Fruit fly (Drosophila melanogaster) whole organism, embryonic: ENCODE measurements around the gene Scox.

Experiments used
- Abd-B ChIP-seq: fragments of 200-800 bp; sonication (Bioruptor generic); optimal IDR thresholded peaks from 2 replicates; lab custom pipeline; 2018; ENCODE audit warnings: missing biosample characterization, mild to moderate bottlenecking, missing genetic modification characterization, moderate library complexity
- B-H1 ChIP-seq: fragments of 200-800 bp; sonication (Bioruptor generic); IDR thresholded peaks from 3 replicates; pipeline ENCODE4 v1.3.6; 2022; ENCODE audit warnings: missing biosample characterization, missing genetic modification characterization
- B-H2 ChIP-seq: fragments of 200-800 bp; sonication (Bioruptor generic); optimal IDR thresholded peaks from 2 replicates; lab custom pipeline; 2018; ENCODE audit warnings: missing biosample characterization, mild to moderate bottlenecking, missing genetic modification characterization
- CG10321 ChIP-seq: fragments of 200-800 bp; sonication (Bioruptor generic); IDR thresholded peaks from 2 replicates; pipeline ENCODE4 v1.3.6; 2022; ENCODE audit warnings: missing biosample characterization, missing genetic modification characterization
- CG11723 ChIP-seq: fragments of 200-800 bp; sonication (Bioruptor generic); optimal IDR thresholded peaks from 2 replicates; lab custom pipeline; 2017; ENCODE audit warnings: missing biosample characterization, mild to moderate bottlenecking, missing genetic modification characterization
- CG12769 ChIP-seq: fragments of 200-800 bp; sonication (Bioruptor generic); optimal IDR thresholded peaks from 2 replicates; lab custom pipeline; 2019; ENCODE audit warnings: missing biosample characterization, mild to moderate bottlenecking, missing genetic modification characterization, moderate library complexity
- CG15011 ChIP-seq: fragments of 200-800 bp; sonication (Bioruptor generic); optimal IDR thresholded peaks from 3 replicates; lab custom pipeline; 2018; ENCODE audit warnings: missing biosample characterization, mild to moderate bottlenecking, missing genetic modification characterization
- CG15514 ChIP-seq: fragments of 200-800 bp; sonication (Bioruptor generic); optimal IDR thresholded peaks from 3 replicates; lab custom pipeline; 2017; ENCODE audit warnings: missing biosample characterization, missing genetic modification characterization, mild to moderate bottlenecking, moderate library complexity, missing genetic modification reagents
- CG18599 ChIP-seq: fragments of 200-800 bp; sonication (Bioruptor generic); optimal IDR thresholded peaks from 3 replicates; lab custom pipeline; 2017; ENCODE audit warnings: missing biosample characterization, missing genetic modification characterization, mild to moderate bottlenecking, moderate library complexity, missing genetic modification reagents
- CG18619 ChIP-seq: fragments of 200-800 bp; sonication (Bioruptor generic); optimal IDR thresholded peaks from 3 replicates; lab custom pipeline; 2017; ENCODE audit warnings: missing biosample characterization, mild to moderate bottlenecking, missing genetic modification characterization
- CG2120 ChIP-seq: fragments of 200-800 bp; sonication (Bioruptor generic); optimal IDR thresholded peaks from 3 replicates; lab custom pipeline; 2016; ENCODE audit warnings: missing biosample characterization, missing genetic modification characterization
- CG30403 ChIP-seq: fragments of 200-800 bp; sonication (Bioruptor generic); optimal IDR thresholded peaks from 3 replicates; lab custom pipeline; 2016; ENCODE audit warnings: missing biosample characterization, missing genetic modification characterization
- CG4404 ChIP-seq: fragments of 200-800 bp; sonication (Bioruptor generic); IDR thresholded peaks from 2 replicates; pipeline ENCODE4 v1.3.6; 2022; ENCODE audit warnings: missing biosample characterization, missing genetic modification characterization
- CG5180 ChIP-seq: fragments of 200-800 bp; sonication (Bioruptor generic); optimal IDR thresholded peaks from 3 replicates; lab custom pipeline; 2017; ENCODE audit warnings: missing biosample characterization, missing genetic modification characterization, mild to moderate bottlenecking, moderate library complexity, missing genetic modification reagents
- CG6683 ChIP-seq: fragments of 200-800 bp; sonication (Bioruptor generic); optimal IDR thresholded peaks from 2 replicates; lab custom pipeline; 2017; ENCODE audit warnings: missing biosample characterization, mild to moderate bottlenecking, missing genetic modification characterization, missing genetic modification reagents
- CG6765 ChIP-seq: fragments of 200-800 bp; sonication (Bioruptor generic); optimal IDR thresholded peaks from 3 replicates; lab custom pipeline; 2017; ENCODE audit warnings: missing biosample characterization, mild to moderate bottlenecking, missing genetic modification characterization
- CG7271 ChIP-seq: fragments of 200-800 bp; sonication (Bioruptor generic); optimal IDR thresholded peaks from 2 replicates; lab custom pipeline; 2018; ENCODE audit warnings: missing biosample characterization, mild to moderate bottlenecking, missing genetic modification characterization, moderate library complexity
- CG7372 ChIP-seq: fragments of 200-800 bp; sonication (Bioruptor generic); IDR thresholded peaks from 2 replicates; pipeline ENCODE4 v1.3.6; 2022; ENCODE audit warnings: missing biosample characterization, missing genetic modification characterization
- CG7928 ChIP-seq: fragments of 200-800 bp; sonication (Bioruptor generic); optimal IDR thresholded peaks from 2 replicates; lab custom pipeline; 2017; ENCODE audit warnings: missing biosample characterization, mild to moderate bottlenecking, missing genetic modification characterization
- CG9797 ChIP-seq: fragments of 200-800 bp; sonication (Bioruptor generic); optimal IDR thresholded peaks from 3 replicates; lab custom pipeline; 2018; ENCODE audit warnings: missing biosample characterization, mild to moderate bottlenecking, missing genetic modification characterization
- Dbx ChIP-seq: fragments of 200-800 bp; sonication (Bioruptor generic); IDR thresholded peaks from 3 replicates; pipeline ENCODE4 v1.3.6; 2022; ENCODE audit warnings: missing biosample characterization, missing genetic modification characterization
- Dip2 ChIP-seq: fragments of 200-800 bp; sonication (Bioruptor generic); IDR thresholded peaks from 2 replicates; pipeline ENCODE4 v1.3.6; 2022; ENCODE audit warnings: missing biosample characterization, missing genetic modification characterization
- ERR ChIP-seq: fragments of 200-800 bp; sonication (Bioruptor generic); optimal IDR thresholded peaks from 2 replicates; lab custom pipeline; 2016; ENCODE audit warnings: missing biosample characterization, missing genetic modification characterization
- Lhr ChIP-seq: fragments of 200-800 bp; sonication (Bioruptor generic); optimal IDR thresholded peaks from 3 replicates; lab custom pipeline; 2017; ENCODE audit warnings: mild to moderate bottlenecking, missing biosample characterization, missing genetic modification reagents, missing genetic modification characterization
- Med ChIP-seq: fragments of 200-800 bp; sonication (Bioruptor generic); peaks from one replicate; lab custom pipeline; 2016; ENCODE audit warnings: missing biosample characterization, missing genetic modification characterization, mild to moderate bottlenecking, inconsistent platforms, moderate library complexity
- Side ChIP-seq: fragments of 200-800 bp; sonication (Bioruptor generic); optimal IDR thresholded peaks from 2 replicates; lab custom pipeline; 2016; ENCODE audit warnings: missing biosample characterization, missing genetic modification characterization
- Sin3A ChIP-seq: fragments of >200 bp; optimal IDR thresholded peaks from 2 replicates; lab custom pipeline; 2018
- Sry-β ChIP-seq: fragments of 200-800 bp; sonication (Bioruptor generic); optimal IDR thresholded peaks from 2 replicates; lab custom pipeline; 2018; ENCODE audit warnings: missing biosample characterization, mild to moderate bottlenecking, missing genetic modification characterization, moderate library complexity
- caup ChIP-seq: fragments of 200-800 bp; sonication (Bioruptor generic); optimal IDR thresholded peaks from 3 replicates; lab custom pipeline; 2017; ENCODE audit warnings: missing biosample characterization, mild to moderate bottlenecking, missing genetic modification characterization, moderate library complexity; ENCODE audit not compliant: severe bottlenecking
- chn ChIP-seq: fragments of 200-800 bp; sonication (Bioruptor generic); optimal IDR thresholded peaks from 2 replicates; lab custom pipeline; 2016; ENCODE audit warnings: missing biosample characterization, missing genetic modification characterization
- fd102C ChIP-seq: fragments of 200-800 bp; sonication (Bioruptor generic); optimal IDR thresholded peaks from 2 replicates; lab custom pipeline; 2018; ENCODE audit warnings: missing biosample characterization, mild to moderate bottlenecking, missing genetic modification characterization, moderate library complexity
- gro ChIP-seq: fragments of 200-800 bp; sonication (Bioruptor generic); optimal IDR thresholded peaks from 2 replicates; lab custom pipeline; 2016; ENCODE audit warnings: missing biosample characterization, missing genetic modification characterization
- gsb-n ChIP-seq: fragments of 200-800 bp; sonication (Bioruptor generic); optimal IDR thresholded peaks from 3 replicates; lab custom pipeline; 2018; ENCODE audit warnings: missing biosample characterization, mild to moderate bottlenecking, missing genetic modification characterization
- ham ChIP-seq: fragments of 200-800 bp; sonication (Bioruptor generic); IDR thresholded peaks from 2 replicates; pipeline ENCODE4 v1.3.6; 2022; ENCODE audit warnings: missing biosample characterization, missing genetic modification characterization
- jumu ChIP-seq: fragments of 200-800 bp; sonication (Bioruptor generic); optimal IDR thresholded peaks from 3 replicates; lab custom pipeline; 2016; ENCODE audit warnings: missing biosample characterization, missing genetic modification characterization
- lab ChIP-seq: fragments of 200-800 bp; sonication (Bioruptor generic); optimal IDR thresholded peaks from 3 replicates; lab custom pipeline; 2017; ENCODE audit warnings: missing biosample characterization, missing genetic modification characterization, mild to moderate bottlenecking, moderate library complexity, missing genetic modification reagents
- lmd ChIP-seq: fragments of 200-800 bp; sonication (Bioruptor generic); IDR thresholded peaks from 2 replicates; pipeline ENCODE4 v1.3.6; 2022; ENCODE audit warnings: missing biosample characterization, missing genetic modification characterization
- lola ChIP-seq, 3 experiments: fragments of >200 bp in 2 of 3; fragments of 200-800 bp in 1 of 3; sonication (Bioruptor generic) in 1 of 3; optimal IDR thresholded peaks; 2 replicates each; lab custom pipeline; 2017 to 2019; ENCODE audit warnings: missing biosample characterization in 3 of 3, missing genetic modification characterization in 3 of 3, mild to moderate bottlenecking in 1 of 3, moderate library complexity in 1 of 3
- mld ChIP-seq: fragments of 200-800 bp; sonication (Bioruptor generic); IDR thresholded peaks from 3 replicates; pipeline ENCODE4 v1.3.6; 2022; ENCODE audit warnings: missing biosample characterization, missing genetic modification characterization; ENCODE audit not compliant: partially characterized antibody
- pros ChIP-seq: fragments of 200-800 bp; sonication (Bioruptor generic); optimal IDR thresholded peaks from 3 replicates; lab custom pipeline; 2019; ENCODE audit warnings: missing biosample characterization, mild to moderate bottlenecking, missing genetic modification characterization, moderate library complexity
- sc ChIP-seq, 3 experiments: fragments of >200 bp in 2 of 3; fragments of 200-800 bp in 1 of 3; sonication (Bioruptor generic) in 1 of 3; optimal IDR thresholded peaks; 2 replicates in 2 of 3; 3 replicates in 1 of 3; lab custom pipeline; 2017; ENCODE audit warnings: mild to moderate bottlenecking in 1 of 3, missing biosample characterization in 1 of 3, missing genetic modification characterization in 1 of 3, missing genetic modification reagents in 1 of 3
- sens ChIP-seq: fragments of 200-800 bp; sonication (Bioruptor generic); peaks from one replicate; lab custom pipeline; 2016; ENCODE audit warnings: missing biosample characterization, missing genetic modification characterization
- seq ChIP-seq: fragments of 200-800 bp; sonication (Bioruptor generic); IDR thresholded peaks from 2 replicates; pipeline ENCODE4 v1.3.6; 2022; ENCODE audit warnings: missing biosample characterization, missing genetic modification characterization
- sim ChIP-seq: fragments of 200-800 bp; sonication (Bioruptor generic); IDR thresholded peaks from 2 replicates; pipeline ENCODE4 v1.3.6; 2022; ENCODE audit warnings: missing biosample characterization, missing genetic modification characterization
- sr ChIP-seq: fragments of 200-800 bp; sonication (Bioruptor generic); IDR thresholded peaks from 3 replicates; pipeline ENCODE4 v1.3.6; 2022; ENCODE audit warnings: missing biosample characterization, missing genetic modification characterization
- vfl ChIP-seq: fragments of 200-800 bp; sonication (Bioruptor generic); optimal IDR thresholded peaks from 2 replicates; lab custom pipeline; 2016; ENCODE audit warnings: missing biosample characterization, missing genetic modification characterization
- wdn ChIP-seq: fragments of 200-800 bp; sonication (Bioruptor generic); IDR thresholded peaks from 2 replicates; pipeline ENCODE4 v1.3.6; 2022; ENCODE audit warnings: missing biosample characterization, missing genetic modification characterization

Gene Scox

DNA sequence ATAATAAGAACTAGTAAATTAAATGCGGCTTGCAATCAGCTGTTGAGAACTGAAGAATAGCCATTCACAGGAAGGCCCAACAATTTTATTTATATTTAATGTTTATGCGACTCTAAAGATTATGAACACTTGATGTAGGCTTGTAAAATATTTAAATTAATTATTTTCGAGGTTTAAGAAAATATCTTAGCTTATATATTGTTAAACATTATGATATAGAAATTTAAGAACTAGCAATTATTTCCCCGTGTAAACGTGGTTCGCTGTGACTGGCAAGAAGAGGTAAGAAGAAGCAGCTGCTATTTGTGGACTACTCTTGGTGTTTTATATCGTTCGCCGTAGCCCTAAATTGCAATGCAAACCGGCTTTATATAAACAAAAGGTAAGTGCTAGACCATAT, 23.4 kb downstream of the Scox start, which contains the start of the genes mRpL24 and betaggt-I (continued):
- TF ChIP-seq sc (optimal IDR thresholded peaks at IDR 0.05; lab: Kevin White, UChicago), result no peak
- TF ChIP-seq sc (GFP tag; optimal IDR thresholded peaks at IDR 0.05; lab: Kevin White, UChicago), result peak; percentile 83

DNA sequence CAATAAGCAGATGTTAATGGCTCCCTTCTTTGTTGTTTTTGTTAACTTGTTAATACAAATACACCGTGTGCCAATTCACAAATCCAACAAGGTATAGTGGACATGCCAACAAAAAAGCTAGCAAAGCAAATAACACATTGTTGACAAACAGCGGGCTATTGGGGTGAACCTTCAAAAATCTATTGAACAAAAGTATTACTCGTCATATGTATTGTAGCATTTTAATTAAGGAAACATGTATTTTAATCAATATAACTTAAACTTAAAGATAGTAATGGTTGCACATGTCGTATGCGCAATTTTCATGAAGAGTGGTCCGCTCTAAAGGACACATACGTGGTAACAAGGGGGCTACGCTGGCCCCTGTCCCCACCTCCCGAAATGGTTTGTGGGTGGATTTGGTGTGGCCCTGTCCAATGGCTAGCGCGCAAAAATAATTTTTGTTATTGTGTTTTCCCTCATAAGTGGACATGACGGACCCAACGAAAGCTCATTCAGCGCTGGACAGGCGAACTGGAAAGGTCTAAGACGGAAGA, 26.4 kb downstream of the Scox start, which contains the start of gene synr:
synr (plus strand) TSS at position 486 of the 536 bp plus-strand sequence.
- TF ChIP-seq CG10321 (GFP tag; lab: Robert Waterston, UW) (no peak), Dbx (GFP tag; lab: Robert Waterston, UW) (no peak), CG30403 (GFP tag; lab: Kevin White, UChicago) (no peak), Med (peak; percentile 13), CG18619 (GFP tag; lab: Kevin White, UChicago) (no peak), CG6765 (no peak), lmd (GFP tag; lab: Robert Waterston, UW) (no peak), CG7372 (GFP tag; lab: Robert Waterston, UW) (no peak), sens (GFP tag; lab: Kevin White, UChicago) (peak; percentile 59), Abd-B (GFP tag; lab: Kevin White, UChicago) (no peak), mld (no peak), Sin3A (lab: Kevin White, UChicago) (no peak), B-H1 (GFP tag; lab: Robert Waterston, UW) (no peak), ERR (no peak), CG6683 (GFP tag; lab: Kevin White, UChicago) (no peak), caup (no peak), lab (GFP tag; lab: Kevin White, UChicago) (peak; percentile 57), CG4404 (GFP tag; lab: Robert Waterston, UW) (no peak), seq (GFP tag; lab: Robert Waterston, UW) (no peak), CG15514 (GFP tag; lab: Kevin White, UChicago) (peak; percentile 7), CG15011 (GFP tag; lab: Kevin White, UChicago) (no peak), lola (GFP tag; optimal IDR thresholded peaks at IDR 0.05; lab: Kevin White, UChicago) (no peak), Lhr (GFP tag; lab: Kevin White, UChicago) (no peak), wdn (GFP tag; lab: Robert Waterston, UW) (0 out of 2 replicates have a peak, but pooled peaks have one; percentile 11), CG12769 (tag; lab: Kevin White, UChicago) (no peak), CG5180 (GFP tag; lab: Kevin White, UChicago) (no peak), jumu (GFP tag; lab: Kevin White, UChicago) (no peak), ham (GFP tag; lab: Robert Waterston, UW) (no peak), CG7928 (no peak), CG18599 (GFP tag; lab: Kevin White, UChicago) (peak; percentile 44), sim (GFP tag; lab: Robert Waterston, UW) (no peak), Sry-β (GFP tag; lab: Kevin White, UChicago) (no peak), Side (GFP tag; lab: Kevin White, UChicago) (no peak), gsb-n (tag; lab: Kevin White, UChicago) (no peak), Dip2 (GFP tag; lab: Robert Waterston, UW) (no peak), CG11723 (GFP tag; lab: Kevin White, UChicago) (no peak), pros (GFP tag; lab: Kevin White, UChicago) (no peak), chn (GFP tag; lab: Kevin White, UChicago) (no peak), CG9797 (GFP tag; lab: Kevin White, UChicago) (no peak), B-H2 (GFP tag; lab: Kevin White, UChicago) (no peak), vfl (no peak), fd102C (GFP tag; lab: Kevin White, UChicago) (no peak), sr (GFP tag; lab: Robert Waterston, UW) (no peak), gro (GFP tag; lab: Kevin White, UChicago) (no peak), CG7271 (tag; lab: Kevin White, UChicago) (no peak), CG2120 (GFP tag; lab: Kevin White, UChicago) (peak; percentile 32)
